Fruit fly (Drosophila melanogaster) whole organism, embryonic: ENCODE results near the gene Cnot4.

Source experiments
- CG10462 ChIP-seq: fragments of 200-800 bp; sonication (Bioruptor generic); optimal IDR thresholded peaks from 2 replicates; lab custom pipeline; 2016; ENCODE audit warnings: missing biosample characterization, missing genetic modification characterization
- CG10543 ChIP-seq: fragments of 200-800 bp; sonication (Bioruptor generic); optimal IDR thresholded peaks from 3 replicates; lab custom pipeline; 2017; ENCODE audit warnings: missing biosample characterization, mild to moderate bottlenecking, missing genetic modification characterization, moderate library complexity
- CG10979 ChIP-seq: fragments of 200-800 bp; sonication (Bioruptor generic); optimal IDR thresholded peaks from 2 replicates; lab custom pipeline; 2018; ENCODE audit warnings: missing biosample characterization, mild to moderate bottlenecking, missing genetic modification characterization, moderate library complexity
- CG11398 ChIP-seq: fragments of 200-800 bp; sonication (Bioruptor generic); optimal IDR thresholded peaks from 2 replicates; lab custom pipeline; 2016; ENCODE audit warnings: missing biosample characterization, missing genetic modification characterization
- CG14050 ChIP-seq: fragments of 200-800 bp; sonication (Bioruptor generic); IDR thresholded peaks from 3 replicates; pipeline ENCODE4 v1.3.6; 2022; ENCODE audit warnings: missing biosample characterization, missing genetic modification characterization
- CG14441 ChIP-seq: fragments of 200-800 bp; sonication (Bioruptor generic); IDR thresholded peaks from 2 replicates; pipeline ENCODE4 v1.3.6; 2022; ENCODE audit warnings: missing biosample characterization, missing genetic modification characterization
- CG14710 ChIP-seq: fragments of 200-800 bp; sonication (Bioruptor generic); optimal IDR thresholded peaks from 3 replicates; lab custom pipeline; 2019; ENCODE audit warnings: missing biosample characterization, mild to moderate bottlenecking, missing genetic modification characterization, moderate library complexity
- CG14965 ChIP-seq: fragments of 200-800 bp; sonication (Bioruptor generic); optimal IDR thresholded peaks from 2 replicates; lab custom pipeline; 2016; ENCODE audit warnings: missing biosample characterization, missing genetic modification characterization, borderline replicate concordance
- CG15011 ChIP-seq: fragments of 200-800 bp; sonication (Bioruptor generic); optimal IDR thresholded peaks from 3 replicates; lab custom pipeline; 2018; ENCODE audit warnings: missing biosample characterization, mild to moderate bottlenecking, missing genetic modification characterization
- CG17328 ChIP-seq: fragments of 200-800 bp; sonication (Bioruptor generic); IDR thresholded peaks from 2 replicates; pipeline ENCODE4 v1.3.6; 2022; ENCODE audit warnings: missing biosample characterization, missing genetic modification characterization
- CG18011 ChIP-seq: fragments of 200-800 bp; sonication (Bioruptor generic); optimal IDR thresholded peaks from 2 replicates; lab custom pipeline; 2017; ENCODE audit warnings: missing biosample characterization, missing genetic modification characterization, mild to moderate bottlenecking, moderate library complexity, missing genotype
- CG34376 ChIP-seq: fragments of 200-800 bp; sonication (Bioruptor generic); optimal IDR thresholded peaks from 2 replicates; lab custom pipeline; 2018; ENCODE audit warnings: missing biosample characterization, mild to moderate bottlenecking, missing genetic modification characterization
- CG4424 ChIP-seq: fragments of 200-800 bp; sonication (Bioruptor generic); optimal IDR thresholded peaks from 3 replicates; lab custom pipeline; 2016; ENCODE audit warnings: missing biosample characterization, missing genetic modification characterization
- CG6765 ChIP-seq: fragments of 200-800 bp; sonication (Bioruptor generic); optimal IDR thresholded peaks from 3 replicates; lab custom pipeline; 2017; ENCODE audit warnings: missing biosample characterization, mild to moderate bottlenecking, missing genetic modification characterization
- CG7357 ChIP-seq: fragments of 200-800 bp; sonication (Bioruptor generic); IDR thresholded peaks from 3 replicates; pipeline ENCODE4 v1.3.6; 2022; ENCODE audit warnings: missing biosample characterization, missing genetic modification characterization
- CG7372 ChIP-seq: fragments of 200-800 bp; sonication (Bioruptor generic); IDR thresholded peaks from 2 replicates; pipeline ENCODE4 v1.3.6; 2022; ENCODE audit warnings: missing biosample characterization, missing genetic modification characterization
- CG7928 ChIP-seq: fragments of 200-800 bp; sonication (Bioruptor generic); optimal IDR thresholded peaks from 2 replicates; lab custom pipeline; 2017; ENCODE audit warnings: missing biosample characterization, mild to moderate bottlenecking, missing genetic modification characterization
- CG8924 ChIP-seq: fragments of 200-800 bp; optimal IDR thresholded peaks from 3 replicates; lab custom pipeline; 2019; ENCODE audit warnings: missing biosample characterization, mild to moderate bottlenecking, missing genetic modification characterization, moderate library complexity
- CG9727 ChIP-seq: fragments of 200-800 bp; sonication (Bioruptor generic); optimal IDR thresholded peaks from 3 replicates; lab custom pipeline; 2017; ENCODE audit warnings: missing biosample characterization, mild to moderate bottlenecking, missing genetic modification characterization
- CkIIα-i1 ChIP-seq: fragments of 200-800 bp; sonication (Bioruptor generic); IDR thresholded peaks from 2 replicates; pipeline ENCODE4 v1.3.6; 2022; ENCODE audit warnings: missing biosample characterization, missing genetic modification characterization
- Dad ChIP-seq: fragments of 200-800 bp; sonication (Bioruptor generic); optimal IDR thresholded peaks from 3 replicates; lab custom pipeline; 2016; ENCODE audit warnings: missing biosample characterization, missing genetic modification characterization
- HLH3B ChIP-seq: fragments of 200-800 bp; sonication (Bioruptor generic); IDR thresholded peaks from 2 replicates; pipeline ENCODE4 v1.3.6; 2022; ENCODE audit warnings: missing biosample characterization, missing genetic modification characterization
- Med ChIP-seq: fragments of 200-800 bp; sonication (Bioruptor generic); peaks from one replicate; lab custom pipeline; 2016; ENCODE audit warnings: missing biosample characterization, missing genetic modification characterization, mild to moderate bottlenecking, inconsistent platforms, moderate library complexity
- Myb ChIP-seq: fragments of 200-800 bp; sonication (Bioruptor generic); optimal IDR thresholded peaks from 2 replicates; lab custom pipeline; 2016; ENCODE audit warnings: missing biosample characterization, missing genetic modification characterization
- NC2β ChIP-seq: fragments of 200-800 bp; sonication (Bioruptor generic); optimal IDR thresholded peaks from 2 replicates; lab custom pipeline; 2016; ENCODE audit warnings: missing biosample characterization, missing genetic modification characterization
- Six4 ChIP-seq: fragments of 200-800 bp; sonication (Bioruptor generic); optimal IDR thresholded peaks from 2 replicates; lab custom pipeline; 2016; ENCODE audit warnings: missing biosample characterization, missing genetic modification characterization
- Spps ChIP-seq: fragments of 200-800 bp; sonication (Bioruptor generic); optimal IDR thresholded peaks from 2 replicates; lab custom pipeline; 2018; ENCODE audit warnings: missing biosample characterization, mild to moderate bottlenecking, missing genetic modification characterization
- Taf1 ChIP-seq: fragments of 200-800 bp; sonication (Bioruptor generic); IDR thresholded peaks from 2 replicates; pipeline ENCODE4 v1.3.6; 2022; ENCODE audit warnings: missing biosample characterization, missing genetic modification characterization
- ap ChIP-seq: fragments of 200-800 bp; sonication (Bioruptor generic); IDR thresholded peaks from 2 replicates; pipeline ENCODE4 v1.3.6; 2022; ENCODE audit warnings: missing biosample characterization, missing genetic modification characterization
- ara ChIP-seq: fragments of 200-800 bp; sonication (Bioruptor generic); IDR thresholded peaks from 2 replicates; pipeline ENCODE4 v1.3.6; 2022; ENCODE audit warnings: missing biosample characterization, missing genetic modification characterization
- bsh ChIP-seq, 2 experiments: fragments of 200-800 bp; sonication (Bioruptor generic); optimal IDR thresholded peaks; 2 replicates each; lab custom pipeline; 2017 to 2018; ENCODE audit warnings: mild to moderate bottlenecking in 2 of 2, missing biosample characterization in 2 of 2, missing genetic modification characterization in 2 of 2, moderate library complexity in 1 of 2
- btn ChIP-seq: fragments of 200-800 bp; sonication (Bioruptor generic); optimal IDR thresholded peaks from 2 replicates; lab custom pipeline; 2016; ENCODE audit warnings: missing biosample characterization, missing genetic modification characterization
- cas ChIP-seq: fragments of 200-800 bp; sonication (Bioruptor generic); IDR thresholded peaks from 2 replicates; pipeline ENCODE4 v1.3.6; 2022; ENCODE audit warnings: missing biosample characterization, missing genetic modification characterization
- cwo ChIP-seq: fragments of 200-800 bp; sonication (Bioruptor generic); optimal IDR thresholded peaks from 3 replicates; lab custom pipeline; 2017; ENCODE audit warnings: missing biosample characterization, missing genetic modification characterization, mild to moderate bottlenecking, moderate library complexity, missing genetic modification reagents
- fd102C ChIP-seq: fragments of 200-800 bp; sonication (Bioruptor generic); optimal IDR thresholded peaks from 2 replicates; lab custom pipeline; 2018; ENCODE audit warnings: missing biosample characterization, mild to moderate bottlenecking, missing genetic modification characterization, moderate library complexity
- fd64A ChIP-seq: fragments of 200-800 bp; sonication (Bioruptor generic); optimal IDR thresholded peaks from 3 replicates; lab custom pipeline; 2018; ENCODE audit warnings: missing biosample characterization, mild to moderate bottlenecking, missing genetic modification characterization
- ftz-f1 ChIP-seq: fragments of 200-800 bp; sonication (Bioruptor generic); optimal IDR thresholded peaks from 2 replicates; lab custom pipeline; 2016; ENCODE audit warnings: missing biosample characterization, missing genetic modification characterization
- kay ChIP-seq: fragments of 200-800 bp; sonication (Bioruptor generic); optimal IDR thresholded peaks from 2 replicates; lab custom pipeline; 2016; ENCODE audit warnings: missing biosample characterization, missing genetic modification characterization
- knrl ChIP-seq: fragments of 200-800 bp; sonication (Bioruptor generic); IDR thresholded peaks from 3 replicates; pipeline ENCODE4 v1.3.6; 2022; ENCODE audit warnings: missing biosample characterization, missing genetic modification characterization; ENCODE audit not compliant: partially characterized antibody
- oc ChIP-seq: fragments of 200-800 bp; sonication (Bioruptor generic); optimal IDR thresholded peaks from 2 replicates; lab custom pipeline; 2018; ENCODE audit warnings: missing biosample characterization, mild to moderate bottlenecking, missing genetic modification characterization, moderate library complexity
- pan ChIP-seq, 4 experiments: fragments of >200 bp in 3 of 4; fragments of 200-800 bp in 1 of 4; sonication (Bioruptor generic) in 1 of 4; optimal IDR thresholded peaks in 3 of 4; IDR thresholded peaks in 1 of 4; 2 replicates each; pipeline versions ENCODE4 v1.3.6 to Lab custom; 2017 to 2022; ENCODE audit warnings: missing biosample characterization in 2 of 4, missing genetic modification characterization in 2 of 4, mixed read lengths in 1 of 4
- peb ChIP-seq: fragments of 200-800 bp; sonication (Bioruptor generic); IDR thresholded peaks from 2 replicates; pipeline ENCODE4 v1.3.6; 2022; ENCODE audit warnings: missing biosample characterization, missing genetic modification characterization
- psq ChIP-seq: fragments of 200-800 bp; sonication (Bioruptor generic); optimal IDR thresholded peaks from 2 replicates; lab custom pipeline; 2017; ENCODE audit warnings: missing biosample characterization, missing genetic modification characterization
- row ChIP-seq: fragments of 200-800 bp; sonication (Bioruptor generic); IDR thresholded peaks from 3 replicates; pipeline ENCODE4 v1.3.6; 2022; ENCODE audit warnings: missing biosample characterization, missing genetic modification characterization
- seq ChIP-seq: fragments of 200-800 bp; sonication (Bioruptor generic); IDR thresholded peaks from 2 replicates; pipeline ENCODE4 v1.3.6; 2022; ENCODE audit warnings: missing biosample characterization, missing genetic modification characterization
- sim ChIP-seq: fragments of 200-800 bp; sonication (Bioruptor generic); IDR thresholded peaks from 2 replicates; pipeline ENCODE4 v1.3.6; 2022; ENCODE audit warnings: missing biosample characterization, missing genetic modification characterization
- tin ChIP-seq: fragments of 200-800 bp; sonication (Bioruptor generic); optimal IDR thresholded peaks from 3 replicates; lab custom pipeline; 2016; ENCODE audit warnings: missing biosample characterization, missing genetic modification characterization
- tio ChIP-seq: fragments of 200-800 bp; sonication (Bioruptor generic); optimal IDR thresholded peaks from 2 replicates; lab custom pipeline; 2017; ENCODE audit warnings: missing biosample characterization, missing genetic modification characterization, inconsistent platforms
- wdn ChIP-seq: fragments of 200-800 bp; sonication (Bioruptor generic); IDR thresholded peaks from 2 replicates; pipeline ENCODE4 v1.3.6; 2022; ENCODE audit warnings: missing biosample characterization, missing genetic modification characterization
- zfh1 ChIP-seq: fragments of 200-800 bp; sonication (Bioruptor generic); IDR thresholded peaks from 3 replicates; pipeline ENCODE4 v1.3.6; 2022; ENCODE audit warnings: missing biosample characterization, missing genetic modification characterization

The Cnot4 gene

DNA sequence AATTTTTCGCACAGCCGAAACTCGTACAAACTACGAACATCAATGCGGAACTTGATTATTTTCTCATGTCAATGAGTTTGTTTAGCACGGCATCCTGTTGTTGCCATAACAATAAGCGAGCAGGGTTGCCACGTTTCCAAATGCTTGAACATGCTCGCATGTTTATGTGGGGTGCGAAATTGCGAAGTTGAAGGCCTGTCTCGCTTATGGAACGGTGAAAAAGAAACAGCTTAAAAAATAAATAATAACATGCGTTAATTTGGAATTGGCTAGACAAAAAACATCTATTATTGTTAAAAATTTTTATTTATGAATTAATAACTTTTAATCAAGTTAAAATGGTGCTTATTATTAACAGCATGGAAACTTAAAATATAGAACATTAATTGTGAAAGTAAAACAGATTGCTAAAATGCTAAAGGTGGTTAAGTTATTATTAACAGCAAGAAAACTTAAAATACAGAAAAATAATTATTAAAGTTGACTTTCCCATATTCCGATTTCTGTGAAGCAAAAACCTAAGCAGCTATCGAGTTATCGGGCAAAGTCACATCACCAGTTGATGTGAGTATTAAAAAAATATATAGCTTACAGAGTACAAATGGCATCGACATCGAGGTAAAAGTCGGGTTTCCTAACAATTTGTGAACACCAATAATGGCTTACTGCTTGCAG, 34.4 kb downstream of the Cnot4 start, which contains the start of the genes Bug22 and TfIIB (continued):
- TF ChIP-seq fd102C (GFP tag; lab: Kevin White, UChicago) (no peak), CG14710 (tag; lab: Kevin White, UChicago) (peak; percentile 79), CG10462 (GFP tag; lab: Kevin White, UChicago) (peak; percentile 37), peb (GFP tag; lab: Robert Waterston, UW) (no peak), wdn (GFP tag; lab: Robert Waterston, UW) (peak; percentile 39; the same call in 1 of the 2 replicates), CG34376 (GFP tag; lab: Kevin White, UChicago) (peak; percentile 41), ap (GFP tag; lab: Robert Waterston, UW) (no peak), CG14965 (GFP tag; lab: Kevin White, UChicago) (no peak), seq (GFP tag; lab: Robert Waterston, UW) (no peak), CG11398 (no peak), row (peak; percentile 91), CG10979 (tag; lab: Kevin White, UChicago) (peak; percentile 42), Spps (tag; lab: Kevin White, UChicago) (peak; percentile 28), Dad (peak; percentile 39), Six4 (GFP tag; lab: Kevin White, UChicago) (peak; percentile 55), CG4424 (GFP tag; lab: Kevin White, UChicago) (peak; percentile 75), HLH3B (GFP tag; lab: Robert Waterston, UW) (peak; percentile 58), CG18011 (GFP tag; lab: Kevin White, UChicago) (peak; percentile 61), CkIIα-i1 (no peak), cas (GFP tag; lab: Robert Waterston, UW) (no peak), CG7928 (GFP tag; lab: Kevin White, UChicago) (no peak), CG8924 (tag; lab: Kevin White, UChicago) (peak; percentile 83), NC2β (GFP tag; lab: Kevin White, UChicago) (peak; percentile 70), oc (tag; lab: Kevin White, UChicago) (no peak), cwo (GFP tag; lab: Kevin White, UChicago) (no peak), ftz-f1 (GFP tag; lab: Kevin White, UChicago) (peak; percentile 58), bsh (GFP tag; optimal IDR thresholded peaks at IDR 0.05; lab: Kevin White, UChicago) (peak in 1 of 2 experiments; percentile 56), CG7357 (GFP tag; lab: Robert Waterston, UW) (no peak), tio (GFP tag; lab: Kevin White, UChicago) (no peak), btn (GFP tag; lab: Kevin White, UChicago) (no peak), knrl (no peak), CG9727 (GFP tag; lab: Kevin White, UChicago) (peak; percentile 72), kay (GFP tag; lab: Kevin White, UChicago) (peak; percentile 36), CG17328 (GFP tag; lab: Robert Waterston, UW) (peak; percentile 71; the same call in 1 of the 2 replicates), CG14441 (GFP tag; lab: Robert Waterston, UW) (peak; percentile 70), CG10543 (GFP tag; lab: Kevin White, UChicago) (peak; percentile 80), CG14050 (no peak), psq (GFP tag; lab: Kevin White, UChicago) (peak; percentile 39), tin (GFP tag; lab: Kevin White, UChicago) (peak; percentile 67), CG7372 (GFP tag; lab: Robert Waterston, UW) (peak; percentile 17; the same call in 1 of the 2 replicates), pan (optimal IDR thresholded peaks at IDR 0.05; lab: Kevin White, UChicago) (no peak), pan (GFP tag; optimal IDR thresholded peaks at IDR 0.05 in 1 of 2, IDR thresholded peaks at IDR 0.05 in 1 of 2) (peak in 1 of 2 experiments; percentile 76), Myb (GFP tag; lab: Kevin White, UChicago) (peak; percentile 20), sim (no peak), ara (GFP tag; lab: Robert Waterston, UW) (peak; percentile 38; the same call in 1 of the 2 replicates), Med (GFP tag; lab: Kevin White, UChicago) (peak; percentile 94), CG6765 (GFP tag; lab: Kevin White, UChicago) (no peak), Taf1 (GFP tag; lab: Robert Waterston, UW) (peak; percentile 50; the same call in 1 of the 2 replicates), CG15011 (GFP tag; lab: Kevin White, UChicago) (no peak), zfh1 (GFP tag; lab: Robert Waterston, UW) (peak; percentile 78), fd64A (GFP tag; lab: Kevin White, UChicago) (no peak)
